Worm (Caenorhabditis elegans): ENCODE data around the gene F54F2.9.

Gene F54F2.9

DNA sequence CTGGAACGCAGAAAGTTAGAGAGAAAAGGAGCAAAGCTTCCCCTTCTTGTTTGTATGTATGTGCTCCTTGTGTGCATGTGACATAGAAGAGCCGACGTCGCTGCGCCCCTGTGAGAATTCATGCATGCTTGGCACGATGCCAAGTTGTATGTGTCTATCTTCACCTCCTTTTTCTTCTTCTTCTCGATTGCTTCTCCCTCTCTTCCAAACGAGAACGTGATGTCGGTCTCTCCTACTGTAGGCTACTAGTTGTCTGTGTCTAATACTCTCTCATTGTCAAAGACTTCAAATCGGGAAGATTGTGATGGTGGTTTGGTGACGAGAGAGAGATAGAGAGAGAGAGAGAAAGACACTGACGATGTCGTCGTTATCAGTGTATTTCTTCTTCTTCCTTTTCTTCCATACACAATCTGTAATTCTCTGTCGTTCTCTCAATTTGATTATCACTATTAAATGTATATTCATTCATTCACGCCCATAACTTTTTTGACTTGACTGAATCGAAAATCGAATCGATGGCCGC is 29.8 kb downstream of the F54F2.9 start:
- peak; percentile 44 for TF ChIP-seq R02D3.7 (tag; optimal IDR thresholded peaks at IDR 0.05)
- no peak for TF ChIP-seq eor-1 (tag; optimal IDR thresholded peaks at IDR 0.05)
- peak; percentile 34 for TF ChIP-seq egl-5 (tag; optimal IDR thresholded peaks at IDR 0.05)
- no peak for TF ChIP-seq ama-1 (optimal IDR thresholded peaks at IDR 0.05)
- no peak for TF ChIP-seq aly-2 (tag; optimal IDR thresholded peaks at IDR 0.05)
- peak; percentile 27 for TF ChIP-seq egl-27 (tag; optimal IDR thresholded peaks at IDR 0.05)
- TF ChIP-seq unc-62 (GFP tag; optimal IDR thresholded peaks at IDR 0.05) = peak; percentile 71
- TF ChIP-seq nhr-76 (tag; optimal IDR thresholded peaks at IDR 0.05) = peak; percentile 36
- TF ChIP-seq pqm-1 (tag; optimal IDR thresholded peaks at IDR 0.05) = peak; percentile 96
- TF ChIP-seq snpc-4 (tag; optimal IDR thresholded peaks at IDR 0.05) = peak; percentile 75
- no peak for TF ChIP-seq ceh-9 (tag; optimal IDR thresholded peaks at IDR 0.05)
- peak; percentile 14 for TF ChIP-seq sea-2 (GFP tag; optimal IDR thresholded peaks at IDR 0.05)
- peak; percentile 5 for TF ChIP-seq nhr-11 (tag; optimal IDR thresholded peaks at IDR 0.05)
- TF ChIP-seq nhr-23 (tag; optimal IDR thresholded peaks at IDR 0.05) = peak; percentile 68
- peak; percentile 90 for TF ChIP-seq mdl-1 (tag; optimal IDR thresholded peaks at IDR 0.05)
- TF ChIP-seq unc-39 (tag; optimal IDR thresholded peaks at IDR 0.05) = no peak
- peak; percentile 73 for TF ChIP-seq fkh-10 (GFP tag; optimal IDR thresholded peaks at IDR 0.05)
- peak; percentile 49 for TF ChIP-seq lin-15B (tag; optimal IDR thresholded peaks at IDR 0.05)
- no peak for TF ChIP-seq ztf-4 (tag; optimal IDR thresholded peaks at IDR 0.05)
- peak; percentile 18 for TF ChIP-seq nhr-77 (tag; optimal IDR thresholded peaks at IDR 0.05)
- TF ChIP-seq nhr-237 (tag; optimal IDR thresholded peaks at IDR 0.05) = no peak
- peak; percentile 43 for TF ChIP-seq pha-4 (tag; optimal IDR thresholded peaks at IDR 0.05)
- peak; percentile 75 for TF ChIP-seq tbx-2 (tag; optimal IDR thresholded peaks at IDR 0.05)
- TF ChIP-seq nhr-28 (tag; optimal IDR thresholded peaks at IDR 0.05) = no peak
- TF ChIP-seq lin-39 (tag; optimal IDR thresholded peaks at IDR 0.05) = peak; percentile 93
- no peak for TF ChIP-seq ztf-11 (tag; optimal IDR thresholded peaks at IDR 0.05)
- peak; percentile 43 for TF ChIP-seq fos-1 (tag; optimal IDR thresholded peaks at IDR 0.05)
- TF ChIP-seq skn-1 (tag; optimal IDR thresholded peaks at IDR 0.05) = peak; percentile 76
- TF ChIP-seq hmg-11 (tag; optimal IDR thresholded peaks at IDR 0.05) = peak; percentile 68
- TF ChIP-seq zag-1 (tag; optimal IDR thresholded peaks at IDR 0.05) = no peak
- TF ChIP-seq lsy-12 (tag; optimal IDR thresholded peaks at IDR 0.05) = peak; percentile 81
- TF ChIP-seq nhr-43 (tag; optimal IDR thresholded peaks at IDR 0.05; ENCODE audit: poor library complexity, severe bottlenecking) = peak; percentile 87
- TF ChIP-seq elt-3 (tag; optimal IDR thresholded peaks at IDR 0.05) = peak in 1 of 3 experiments; percentile 74
- TF ChIP-seq elt-1 (tag; optimal IDR thresholded peaks at IDR 0.05) = peak; percentile 59
- peak; percentile 96 for TF ChIP-seq elt-2 (tag; optimal IDR thresholded peaks at IDR 0.05)
- TF ChIP-seq ceh-82 (tag; optimal IDR thresholded peaks at IDR 0.05) = peak; percentile 42
- TF ChIP-seq nfya-1 (tag; optimal IDR thresholded peaks at IDR 0.05; ENCODE audit: insufficient read depth) = peak; percentile 89
- TF ChIP-seq jun-1 (tag; optimal IDR thresholded peaks at IDR 0.05) = peak; percentile 94
- peak; percentile 83 for TF ChIP-seq ceh-28 (tag; optimal IDR thresholded peaks at IDR 0.05)
- TF ChIP-seq nhr-25 (tag; optimal IDR thresholded peaks at IDR 0.05) = peak; percentile 92
- no peak for TF ChIP-seq ZK546.5 (tag; optimal IDR thresholded peaks at IDR 0.05)

DNA sequence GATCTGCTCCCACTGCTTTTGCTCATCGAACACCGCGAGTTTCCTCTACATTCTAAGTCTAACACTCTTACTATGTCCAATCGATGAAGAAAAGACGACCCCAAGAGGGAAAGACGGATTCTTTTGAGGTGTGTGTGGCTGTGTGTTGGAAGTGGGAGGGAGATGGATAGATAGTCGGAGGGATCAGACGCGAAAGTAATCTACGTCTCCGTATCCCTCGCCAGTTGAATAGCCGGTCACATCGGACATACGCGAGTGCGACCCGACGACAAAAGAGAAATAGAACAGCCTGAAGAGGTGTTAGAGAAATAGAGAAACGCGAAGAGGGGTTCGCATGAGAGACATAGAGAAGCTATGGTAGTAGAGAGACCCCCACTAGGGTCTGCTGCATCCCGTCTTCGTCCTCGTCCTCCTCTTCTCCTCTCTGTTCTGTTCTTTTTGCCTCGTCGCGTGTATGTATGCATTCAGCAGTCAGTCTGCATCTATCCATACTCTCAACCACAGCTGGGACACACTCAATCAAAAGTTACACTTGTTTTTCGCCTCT is 31.4 kb downstream of the F54F2.9 start:
- TF ChIP-seq pqm-1 (tag; optimal IDR thresholded peaks at IDR 0.05) = peak; percentile 85
- no peak for TF ChIP-seq fkh-2 (tag; optimal IDR thresholded peaks at IDR 0.05)
- peak; percentile 53 for TF ChIP-seq ceh-9 (tag; optimal IDR thresholded peaks at IDR 0.05)
- TF ChIP-seq aly-2 (tag; optimal IDR thresholded peaks at IDR 0.05) = no peak
- TF ChIP-seq nhr-28 (tag; optimal IDR thresholded peaks at IDR 0.05) = no peak
- peak; percentile 68 for TF ChIP-seq egl-5 (tag; optimal IDR thresholded peaks at IDR 0.05)
- peak; percentile 97 for TF ChIP-seq nhr-43 (tag; optimal IDR thresholded peaks at IDR 0.05; ENCODE audit: poor library complexity, severe bottlenecking)
- TF ChIP-seq ama-1 (optimal IDR thresholded peaks at IDR 0.05) = peak; percentile 60
- TF ChIP-seq elt-2 (tag; optimal IDR thresholded peaks at IDR 0.05) = peak; percentile 66
- TF ChIP-seq fkh-10 (GFP tag; optimal IDR thresholded peaks at IDR 0.05) = peak; percentile 95
- TF ChIP-seq ZK546.5 (tag; optimal IDR thresholded peaks at IDR 0.05) = no peak
- TF ChIP-seq fos-1 (tag; optimal IDR thresholded peaks at IDR 0.05) = peak; percentile 53
- peak in 1 of 3 experiments; percentile 36 for TF ChIP-seq elt-3 (tag; optimal IDR thresholded peaks at IDR 0.05)
- TF ChIP-seq lin-15B (tag; optimal IDR thresholded peaks at IDR 0.05) = peak; percentile 71
- peak; percentile 2 for TF ChIP-seq nhr-76 (tag; optimal IDR thresholded peaks at IDR 0.05)
- peak; percentile 97 for TF ChIP-seq snpc-4 (tag; optimal IDR thresholded peaks at IDR 0.05)
- peak; percentile 97 for TF ChIP-seq nfya-1 (tag; optimal IDR thresholded peaks at IDR 0.05; ENCODE audit: insufficient read depth)
- peak; percentile 87 for TF ChIP-seq zag-1 (tag; optimal IDR thresholded peaks at IDR 0.05)
- TF ChIP-seq mdl-1 (tag; optimal IDR thresholded peaks at IDR 0.05) = peak; percentile 96
- peak; percentile 95 for TF ChIP-seq unc-62 (GFP tag; optimal IDR thresholded peaks at IDR 0.05)
- TF ChIP-seq nhr-12 (tag; optimal IDR thresholded peaks at IDR 0.05) = no peak
- peak; percentile 93 for TF ChIP-seq tbx-2 (tag; optimal IDR thresholded peaks at IDR 0.05)
- peak; percentile 95 for TF ChIP-seq ceh-28 (tag; optimal IDR thresholded peaks at IDR 0.05)
- peak; percentile 78 for TF ChIP-seq ztf-4 (tag; optimal IDR thresholded peaks at IDR 0.05)
- peak; percentile 94 for TF ChIP-seq lsy-12 (tag; optimal IDR thresholded peaks at IDR 0.05)
- TF ChIP-seq skn-1 (tag; optimal IDR thresholded peaks at IDR 0.05) = peak; percentile 54
- TF ChIP-seq nhr-77 (tag; optimal IDR thresholded peaks at IDR 0.05) = peak; percentile 60
- peak; percentile 83 for TF ChIP-seq R02D3.7 (tag; optimal IDR thresholded peaks at IDR 0.05)
- no peak for TF ChIP-seq ztf-11 (tag; optimal IDR thresholded peaks at IDR 0.05)
- TF ChIP-seq hmg-11 (tag; optimal IDR thresholded peaks at IDR 0.05) = peak; percentile 100
- peak; percentile 88 for TF ChIP-seq egl-27 (tag; optimal IDR thresholded peaks at IDR 0.05)
- no peak for TF ChIP-seq ceh-16 (tag; optimal IDR thresholded peaks at IDR 0.05)
- peak; percentile 83 for TF ChIP-seq elt-1 (tag; optimal IDR thresholded peaks at IDR 0.05)
- TF ChIP-seq nhr-237 (tag; optimal IDR thresholded peaks at IDR 0.05) = no peak
- TF ChIP-seq eor-1 (tag; optimal IDR thresholded peaks at IDR 0.05) = peak in 1 of 2 experiments; percentile 41
- TF ChIP-seq jun-1 (tag; optimal IDR thresholded peaks at IDR 0.05) = peak; percentile 96
- TF ChIP-seq sea-2 (GFP tag; optimal IDR thresholded peaks at IDR 0.05) = peak; percentile 94
- TF ChIP-seq unc-39 (tag; optimal IDR thresholded peaks at IDR 0.05) = peak; percentile 20
- TF ChIP-seq pha-4 (tag; optimal IDR thresholded peaks at IDR 0.05) = peak; percentile 90
- TF ChIP-seq ceh-82 (tag; optimal IDR thresholded peaks at IDR 0.05) = peak; percentile 91

Measured in whole organism, L3 larva.